Worm (Caenorhabditis elegans) whole organism, mixed stage, embryonic: ENCODE results near the gene R09D1.14.
"Not testable (repeated sequence)": the region's sequence is repeated elsewhere in the genome, so short reads cannot be mapped to it uniquely, and the experiment has no call there.

Experiments
- M03D4.4 ChIP-seq: sonication (generic microtip); optimal IDR thresholded peaks from 2 replicates; lab custom pipeline; 2017; ENCODE audit warnings: mild to moderate bottlenecking, missing genetic modification characterization, missing compliant biosample characterization
- bed-3 ChIP-seq: fragments of 200-800 bp; sonication (Bioruptor generic); optimal IDR thresholded peaks from 3 replicates; lab custom pipeline; 2018; ENCODE audit warnings: mild to moderate bottlenecking, missing genetic modification characterization, moderate library complexity, missing compliant biosample characterization
- blmp-1 ChIP-seq: fragments of 150-350 bp; optimal IDR thresholded peaks from 2 replicates; lab custom pipeline; 2014; ENCODE audit warnings: missing biosample characterization, missing genetic modification characterization
- ceh-39 ChIP-seq: fragments of 150-350 bp; optimal IDR thresholded peaks from 2 replicates; lab custom pipeline; 2014; ENCODE audit warnings: missing biosample characterization, missing genetic modification characterization
- ceh-43 ChIP-seq: fragments of 200-800 bp; sonication (Bioruptor generic); optimal IDR thresholded peaks from 2 replicates; lab custom pipeline; 2018; ENCODE audit warnings: mild to moderate bottlenecking, missing genetic modification characterization, moderate library complexity, missing compliant biosample characterization
- ceh-83 ChIP-seq: fragments of 200-800 bp; sonication (Bioruptor generic); optimal IDR thresholded peaks from 2 replicates; lab custom pipeline; 2018; ENCODE audit warnings: mild to moderate bottlenecking, missing genetic modification characterization, missing compliant biosample characterization
- ces-1 ChIP-seq: fragments of 150-350 bp; optimal IDR thresholded peaks from 2 replicates; lab custom pipeline; 2014; ENCODE audit warnings: missing biosample characterization, missing genetic modification reagents, missing genetic modification characterization
- cnd-1 ChIP-seq: fragments of 200-800 bp; sonication (Bioruptor generic); optimal IDR thresholded peaks from 2 replicates; lab custom pipeline; 2018; ENCODE audit warnings: mild to moderate bottlenecking, missing genetic modification characterization, missing compliant biosample characterization
- drap-1 ChIP-seq: fragments of 200-800 bp; sonication (Bioruptor generic); optimal IDR thresholded peaks from 3 replicates; lab custom pipeline; 2018; ENCODE audit warnings: mild to moderate bottlenecking, missing genetic modification characterization, missing compliant biosample characterization
- elt-1 ChIP-seq: sonication (generic microtip); optimal IDR thresholded peaks from 2 replicates; lab custom pipeline; 2017; ENCODE audit warnings: missing genetic modification characterization, mild to moderate bottlenecking, missing compliant biosample characterization, antibody characterized with exemption, moderate library complexity, borderline replicate concordance; ENCODE audit not compliant: insufficient read depth
- elt-3 ChIP-seq: fragments of 150-350 bp; optimal IDR thresholded peaks from 2 replicates; lab custom pipeline; 2014; ENCODE audit warnings: missing biosample characterization, missing genetic modification characterization
- hlh-1 ChIP-seq: fragments of 150-350 bp; optimal IDR thresholded peaks from 2 replicates; lab custom pipeline; 2014; ENCODE audit warnings: missing biosample characterization, missing genetic modification reagents, missing genetic modification characterization
- lsy-2 ChIP-seq: fragments of 150-350 bp; optimal IDR thresholded peaks from 2 replicates; lab custom pipeline; 2014; ENCODE audit warnings: missing biosample characterization, missing genetic modification characterization
- mep-1 ChIP-seq: fragments of 150-350 bp; optimal IDR thresholded peaks from 2 replicates; lab custom pipeline; 2017; ENCODE audit warnings: missing biosample characterization, missing genetic modification reagents, missing genetic modification characterization, inconsistent platforms
- mls-2 ChIP-seq: sonication (generic microtip); optimal IDR thresholded peaks from 2 replicates; lab custom pipeline; 2016; ENCODE audit warnings: mild to moderate bottlenecking, missing genetic modification characterization, moderate library complexity, missing compliant biosample characterization
- nhr-12 ChIP-seq: fragments of 150-350 bp; optimal IDR thresholded peaks from 2 replicates; lab custom pipeline; 2014; ENCODE audit warnings: missing biosample characterization, missing genetic modification characterization
- nhr-2 ChIP-seq: fragments of 150-350 bp; optimal IDR thresholded peaks from 2 replicates; lab custom pipeline; 2014; ENCODE audit warnings: missing biosample characterization, missing genetic modification characterization
- nhr-237 ChIP-seq: fragments of 150-350 bp; optimal IDR thresholded peaks from 2 replicates; lab custom pipeline; 2014; ENCODE audit warnings: missing biosample characterization, missing genetic modification characterization
- nhr-28 ChIP-seq: fragments of 150-350 bp; optimal IDR thresholded peaks from 2 replicates; lab custom pipeline; 2014; ENCODE audit warnings: missing biosample characterization, missing genetic modification characterization
- nhr-76 ChIP-seq: sonication (generic microtip); optimal IDR thresholded peaks from 2 replicates; lab custom pipeline; 2017; ENCODE audit warnings: missing biosample characterization, missing genetic modification characterization
- sem-2 ChIP-seq: fragments of 200-800 bp; sonication (Bioruptor generic); optimal IDR thresholded peaks from 2 replicates; lab custom pipeline; 2018; ENCODE audit warnings: mild to moderate bottlenecking, missing genetic modification characterization, missing compliant biosample characterization
- snpc-4 ChIP-seq: fragments of 150-350 bp; optimal IDR thresholded peaks from 2 replicates; lab custom pipeline; 2014; ENCODE audit warnings: missing biosample characterization, missing genetic modification characterization
- sptf-1 ChIP-seq: sonication (generic microtip); optimal IDR thresholded peaks from 2 replicates; lab custom pipeline; 2017; ENCODE audit warnings: mild to moderate bottlenecking, missing genetic modification characterization, moderate library complexity, missing compliant biosample characterization
- unc-120 ChIP-seq: sonication (generic microtip); optimal IDR thresholded peaks from 2 replicates; lab custom pipeline; 2017; ENCODE audit warnings: missing genetic modification characterization, missing compliant biosample characterization; ENCODE audit not compliant: poor library complexity, severe bottlenecking
- unc-62 ChIP-seq: fragments of 150-350 bp; optimal IDR thresholded peaks from 2 replicates; lab custom pipeline; 2014; ENCODE audit warnings: missing biosample characterization, missing genetic modification reagents, missing genetic modification characterization
- zip-8 ChIP-seq: fragments of 150-350 bp; optimal IDR thresholded peaks from 2 replicates; lab custom pipeline; 2014; ENCODE audit warnings: missing biosample characterization, missing genetic modification characterization
- ztf-11 ChIP-seq: fragments of 150-350 bp; optimal IDR thresholded peaks from 2 replicates; lab custom pipeline; 2014; ENCODE audit warnings: missing biosample characterization, missing genetic modification characterization

Gene R09D1.14

ce11 chrII:9459462-9459861 lies at the start of gene R09D1.14:
Gene R09D1.14 (minus strand): TSS chrII:9459562.
- not testable (repeated sequence) for TF ChIP-seq mls-2 (tag; lab: Kevin White, UChicago); ceh-43; unc-62 (GFP tag; lab: Kevin White, UChicago)
- TF ChIP-seq, all 35 proteins: peak for 0; not testable (repeated sequence) for 35

ce11 chrII:9507181-9507580 lies 47.8 kb upstream of the R09D1.14 start, which contains the start of gene gcy-3:
Gene gcy-3 (minus strand): TSS chrII:9507281.
- no peak for TF ChIP-seq nhr-237 (tag; lab: Kevin White, UChicago)
- TF ChIP-seq zip-8 = no peak
- no peak for TF ChIP-seq elt-3 (tag; lab: Kevin White, UChicago)
- no peak for TF ChIP-seq ceh-83 (GFP tag; lab: Kevin White, UChicago)
- TF ChIP-seq M03D4.4 (tag; lab: Kevin White, UChicago) = no peak
- TF ChIP-seq sem-2 = no peak
- TF ChIP-seq unc-120 (tag; lab: Kevin White, UChicago) = no peak
- TF ChIP-seq nhr-2 = no peak
- TF ChIP-seq mls-2 (tag; lab: Kevin White, UChicago) = no peak
- no peak for TF ChIP-seq unc-62 (GFP tag; lab: Kevin White, UChicago)
- no peak for TF ChIP-seq sptf-1 (tag; lab: Kevin White, UChicago)
- no peak for TF ChIP-seq bed-3 (GFP tag; lab: Kevin White, UChicago)
- no peak for TF ChIP-seq lsy-2 (tag; lab: Kevin White, UChicago)
- no peak for TF ChIP-seq elt-1 (tag; lab: Kevin White, UChicago)
- TF ChIP-seq ztf-11 (tag; lab: Kevin White, UChicago) = no peak
- TF ChIP-seq mep-1 (tag; lab: Kevin White, UChicago) = no peak

DNA sequence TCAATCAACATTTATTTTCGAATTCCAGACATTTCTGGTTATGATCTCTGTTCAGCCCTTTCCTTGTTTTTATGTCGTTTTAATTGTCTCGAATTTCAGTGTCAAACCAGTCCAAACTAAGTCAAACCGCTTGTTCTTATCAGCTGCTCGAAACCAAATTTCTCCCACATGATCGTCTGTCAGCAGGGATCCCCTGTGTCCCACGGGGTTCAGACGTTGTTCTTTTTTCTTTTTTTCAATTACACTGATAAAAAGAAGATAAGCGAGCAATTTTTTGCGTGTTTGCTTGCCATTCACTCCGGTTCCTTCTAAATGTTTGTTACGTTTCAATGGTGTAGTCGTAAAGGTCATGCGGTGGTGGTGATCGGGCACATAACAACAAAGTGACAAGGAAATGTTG lies 42.6 kb upstream of the R09D1.14 start:
- TF ChIP-seq elt-3 (tag; lab: Kevin White, UChicago) (no peak), mls-2 (tag; lab: Kevin White, UChicago) (no peak), nhr-28 (tag; lab: Kevin White, UChicago) (no peak), nhr-2 (no peak), ceh-83 (GFP tag; lab: Kevin White, UChicago) (no peak)
- TF ChIP-seq, all 35 proteins: peak for 0

DNA sequence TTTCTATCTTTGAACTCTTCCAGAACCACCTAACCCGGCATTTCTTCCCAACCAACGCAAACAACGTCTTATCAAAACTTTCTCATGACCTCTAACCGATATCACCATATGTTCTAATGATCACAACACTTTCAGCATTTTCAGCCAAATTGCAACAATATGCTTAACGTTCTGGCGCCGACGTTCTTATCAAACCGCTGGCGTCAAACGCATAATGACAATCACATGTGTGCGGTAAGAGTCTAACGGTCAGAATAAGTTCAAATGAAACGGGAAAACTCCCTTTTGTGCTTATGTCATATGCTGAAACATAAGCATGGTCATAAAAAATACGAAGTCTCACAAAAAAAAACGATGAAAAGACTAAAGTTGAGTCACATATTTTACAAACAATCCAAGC lies 41.6 kb upstream of the R09D1.14 start:
- no peak for TF ChIP-seq elt-3 (tag; lab: Kevin White, UChicago)
- TF ChIP-seq nhr-2 = no peak
- no peak for TF ChIP-seq snpc-4 (tag; lab: Kevin White, UChicago)
- no peak for TF ChIP-seq mls-2 (tag; lab: Kevin White, UChicago)
- TF ChIP-seq elt-1 (tag; lab: Kevin White, UChicago) = no peak
- TF ChIP-seq unc-62 (GFP tag; lab: Kevin White, UChicago) = no peak
- no peak for TF ChIP-seq M03D4.4 (tag; lab: Kevin White, UChicago)
- TF ChIP-seq cnd-1 = no peak
- TF ChIP-seq drap-1 (GFP tag; lab: Kevin White, UChicago) = no peak
- no peak for TF ChIP-seq hlh-1 (tag; lab: Kevin White, UChicago)
- TF ChIP-seq blmp-1 (tag; lab: Kevin White, UChicago) = no peak
- no peak for TF ChIP-seq ceh-39 (tag; lab: Kevin White, UChicago)
- TF ChIP-seq sem-2 = no peak
- no peak for TF ChIP-seq nhr-76 (tag; lab: Kevin White, UChicago)
- no peak for TF ChIP-seq sptf-1 (tag; lab: Kevin White, UChicago)
- TF ChIP-seq, all 35 proteins: peak for 0

DNA sequence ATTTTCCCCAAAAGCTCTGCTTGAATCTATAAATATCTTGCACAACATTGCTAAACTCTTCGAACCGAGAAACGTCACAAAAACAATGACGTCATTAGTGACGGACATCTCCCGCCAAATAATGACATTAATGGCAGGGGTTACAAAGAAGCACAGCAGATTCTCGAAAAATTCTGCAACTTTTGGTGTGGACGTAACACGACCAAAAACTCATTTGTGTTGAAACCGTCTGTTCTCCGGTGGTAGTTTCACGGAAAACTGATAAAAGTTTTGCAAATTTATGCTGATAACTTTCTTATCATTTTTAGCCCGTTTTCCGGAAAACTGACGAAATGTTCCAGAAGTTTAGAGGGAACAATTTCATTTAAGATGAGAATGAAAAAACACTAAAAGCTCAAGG lies 39.2 kb upstream of the R09D1.14 start:
- TF ChIP-seq lsy-2 (tag; lab: Kevin White, UChicago) = no peak
- no peak for TF ChIP-seq nhr-12 (tag; lab: Kevin White, UChicago)
- no peak for TF ChIP-seq snpc-4 (tag; lab: Kevin White, UChicago)
- TF ChIP-seq ces-1 (GFP tag; lab: Kevin White, UChicago) = peak; percentile 24

- TF ChIP-seq ces-1 (GFP tag; lab: Kevin White, UChicago) = peak; percentile 89
- no peak for TF ChIP-seq ceh-43
These were observed 37.9 kb upstream of the R09D1.14 start for ce11 chrII:9497309-9497708.
